Worm (Caenorhabditis elegans): ENCODE measurements around the gene ruvb-1.

- TF ChIP-seq ceh-24 (tag; optimal IDR thresholded peaks at IDR 0.05): no peak
- no peak for TF ChIP-seq ceh-2 (tag; optimal IDR thresholded peaks at IDR 0.05)
- no peak for TF ChIP-seq dmd-4 (tag; optimal IDR thresholded peaks at IDR 0.05; ENCODE audit: borderline replicate concordance)
- TF ChIP-seq K09A11.1 (tag; optimal IDR thresholded peaks at IDR 0.05; ENCODE audit: insufficient read depth): no peak
- no peak for TF ChIP-seq odd-2 (tag; optimal IDR thresholded peaks at IDR 0.05)
- TF ChIP-seq ceh-19 (GFP tag; optimal IDR thresholded peaks at IDR 0.05): no peak
- TF ChIP-seq elt-2 (tag; optimal IDR thresholded peaks at IDR 0.05): no peak
- no peak for TF ChIP-seq eyg-1 (tag; optimal IDR thresholded peaks at IDR 0.05)
- TF ChIP-seq dve-1 (tag; optimal IDR thresholded peaks at IDR 0.05): no peak
- TF ChIP-seq sox-2 (GFP tag; IDR thresholded peaks at IDR 0.05): no peak
These were observed 17.7 kb downstream of the ruvb-1 start for ce11 chrV:9962916-9963315.
